Worm (Caenorhabditis elegans): ENCODE measurements around the gene H41C03.3.

ce11 chrII:5828486-5828885 lies 17.1 kb upstream of the H41C03.3 start, which contains the start of gene ZK1248.11:
- TF ChIP-seq ceh-9 (tag; optimal IDR thresholded peaks at IDR 0.05) (no peak), ceh-2 (tag; optimal IDR thresholded peaks at IDR 0.05) (no peak), lin-11 (tag; optimal IDR thresholded peaks at IDR 0.05) (no peak), ama-1 (optimal IDR thresholded peaks at IDR 0.05) (no peak), sox-2 (GFP tag; IDR thresholded peaks at IDR 0.05) (no peak)

All from whole organism, late embryonic.